Fruit fly (Drosophila melanogaster) whole organism, embryonic: ENCODE data around the gene UBL3.

ENCODE experiments used
- B-H2 ChIP-seq: fragments of 200-800 bp; sonication (Bioruptor generic); optimal IDR thresholded peaks from 2 replicates; lab custom pipeline; 2018; ENCODE audit warnings: missing biosample characterization, mild to moderate bottlenecking, missing genetic modification characterization
- Bdp1 ChIP-seq: fragments of 200-800 bp; sonication (Bioruptor generic); optimal IDR thresholded peaks from 3 replicates; lab custom pipeline; 2016; ENCODE audit warnings: missing biosample characterization, missing genetic modification characterization
- CG11398 ChIP-seq: fragments of 200-800 bp; sonication (Bioruptor generic); optimal IDR thresholded peaks from 2 replicates; lab custom pipeline; 2016; ENCODE audit warnings: missing biosample characterization, missing genetic modification characterization
- CG15073 ChIP-seq: fragments of 200-800 bp; sonication (Bioruptor generic); optimal IDR thresholded peaks from 2 replicates; lab custom pipeline; 2016; ENCODE audit warnings: missing biosample characterization, missing genetic modification characterization
- CG1602 ChIP-seq: fragments of 200-800 bp; sonication (Bioruptor generic); optimal IDR thresholded peaks from 3 replicates; lab custom pipeline; 2016; ENCODE audit warnings: missing biosample characterization, missing genetic modification characterization
- CG17361 ChIP-seq: fragments of 200-800 bp; sonication (Bioruptor generic); IDR thresholded peaks from 3 replicates; pipeline ENCODE4 v1.3.6; 2022; ENCODE audit warnings: missing biosample characterization, missing genetic modification characterization
- CG2116 ChIP-seq: fragments of 200-800 bp; sonication (Bioruptor generic); optimal IDR thresholded peaks from 3 replicates; lab custom pipeline; 2018; ENCODE audit warnings: missing biosample characterization, mild to moderate bottlenecking, missing genetic modification characterization
- CG2889 ChIP-seq: fragments of 200-800 bp; sonication (Bioruptor generic); IDR thresholded peaks from 3 replicates; pipeline ENCODE4 v1.3.6; 2022; ENCODE audit warnings: missing biosample characterization, missing genetic modification characterization
- CG31388 ChIP-seq: fragments of 200-800 bp; sonication (Bioruptor generic); optimal IDR thresholded peaks from 2 replicates; lab custom pipeline; 2016; ENCODE audit warnings: missing biosample characterization, missing genetic modification characterization
- CG32767 ChIP-seq: fragments of 200-800 bp; sonication (Bioruptor generic); IDR thresholded peaks from 2 replicates; pipeline ENCODE4 v1.3.6; 2022; ENCODE audit warnings: missing biosample characterization, missing genetic modification characterization
- CG3995 ChIP-seq: fragments of 200-800 bp; sonication (Bioruptor generic); optimal IDR thresholded peaks from 3 replicates; lab custom pipeline; 2016; ENCODE audit warnings: missing biosample characterization, missing genetic modification characterization
- CG43689 ChIP-seq: fragments of 200-800 bp; sonication (Bioruptor generic); IDR thresholded peaks from 2 replicates; pipeline ENCODE4 v1.3.6; 2022; ENCODE audit warnings: missing biosample characterization, missing genetic modification characterization
- CG4730 ChIP-seq: fragments of 200-800 bp; sonication (Bioruptor generic); IDR thresholded peaks from 2 replicates; pipeline ENCODE4 v1.3.6; 2022; ENCODE audit warnings: missing biosample characterization, missing genetic modification characterization
- CG5245 ChIP-seq: fragments of 200-800 bp; sonication (Bioruptor generic); optimal IDR thresholded peaks from 3 replicates; lab custom pipeline; 2016; ENCODE audit warnings: missing biosample characterization, missing genetic modification characterization
- CG6765 ChIP-seq: fragments of 200-800 bp; sonication (Bioruptor generic); optimal IDR thresholded peaks from 3 replicates; lab custom pipeline; 2017; ENCODE audit warnings: missing biosample characterization, mild to moderate bottlenecking, missing genetic modification characterization
- CG7987 ChIP-seq: fragments of 200-800 bp; sonication (Bioruptor generic); optimal IDR thresholded peaks from 2 replicates; lab custom pipeline; 2018; ENCODE audit warnings: missing biosample characterization, mild to moderate bottlenecking, missing genetic modification characterization, moderate library complexity
- CG8924 ChIP-seq: fragments of 200-800 bp; optimal IDR thresholded peaks from 3 replicates; lab custom pipeline; 2019; ENCODE audit warnings: missing biosample characterization, mild to moderate bottlenecking, missing genetic modification characterization, moderate library complexity
- CG9876 ChIP-seq: fragments of 200-800 bp; sonication (Bioruptor generic); optimal IDR thresholded peaks from 2 replicates; lab custom pipeline; 2016; ENCODE audit warnings: missing biosample characterization, missing genetic modification characterization
- D ChIP-seq, 2 experiments: fragments of 200-800 bp in 1 of 2; fragments of >200 bp in 1 of 2; sonication (Bioruptor generic) in 1 of 2; optimal IDR thresholded peaks; 2 replicates in 1 of 2; 3 replicates in 1 of 2; lab custom pipeline; 2017; ENCODE audit warnings: mild to moderate bottlenecking in 1 of 2, missing biosample characterization in 1 of 2, missing genetic modification characterization in 1 of 2, missing genetic modification reagents in 1 of 2
- E2f1 ChIP-seq: fragments of 200-800 bp; sonication (Bioruptor generic); IDR thresholded peaks from 2 replicates; pipeline ENCODE4 v1.3.6; 2022; ENCODE audit warnings: missing biosample characterization, missing genetic modification characterization
- Hey ChIP-seq: fragments of 200-800 bp; sonication (Bioruptor generic); optimal IDR thresholded peaks from 3 replicates; lab custom pipeline; 2018; ENCODE audit warnings: missing biosample characterization, mild to moderate bottlenecking, missing genetic modification characterization
- Hmx ChIP-seq: fragments of 200-800 bp; sonication (Bioruptor generic); optimal IDR thresholded peaks from 2 replicates; lab custom pipeline; 2016; ENCODE audit warnings: missing biosample characterization, missing genetic modification characterization
- Hr3 ChIP-seq: fragments of 200-800 bp; sonication (Bioruptor generic); optimal IDR thresholded peaks from 3 replicates; lab custom pipeline; 2016; ENCODE audit warnings: missing biosample characterization, missing genetic modification characterization
- Lpt ChIP-seq: fragments of >200 bp; optimal IDR thresholded peaks from 2 replicates; lab custom pipeline; 2018; ENCODE audit warnings: missing biosample characterization, missing genetic modification characterization
- MTF-1 ChIP-seq: fragments of 200-800 bp; sonication (Bioruptor generic); optimal IDR thresholded peaks from 2 replicates; lab custom pipeline; 2018; ENCODE audit warnings: missing biosample characterization, mild to moderate bottlenecking, missing genetic modification characterization, borderline replicate concordance
- Med ChIP-seq: fragments of 200-800 bp; sonication (Bioruptor generic); peaks from one replicate; lab custom pipeline; 2016; ENCODE audit warnings: missing biosample characterization, missing genetic modification characterization, mild to moderate bottlenecking, inconsistent platforms, moderate library complexity
- Oaz ChIP-seq: fragments of 200-800 bp; sonication (Bioruptor generic); IDR thresholded peaks from 2 replicates; pipeline ENCODE4 v1.3.6; 2022; ENCODE audit warnings: missing biosample characterization, missing genetic modification characterization
- PHDP ChIP-seq: fragments of 200-800 bp; sonication (Bioruptor generic); optimal IDR thresholded peaks from 3 replicates; lab custom pipeline; 2018; ENCODE audit warnings: missing biosample characterization, mild to moderate bottlenecking, missing genetic modification characterization, moderate library complexity
- Scr ChIP-seq: fragments of 200-800 bp; sonication (Bioruptor generic); IDR thresholded peaks from 2 replicates; pipeline ENCODE4 v1.3.6; 2022; ENCODE audit warnings: missing biosample characterization, missing genetic modification characterization; ENCODE audit not compliant: partially characterized antibody
- Sin3A ChIP-seq: fragments of >200 bp; optimal IDR thresholded peaks from 2 replicates; lab custom pipeline; 2018
- Six4 ChIP-seq: fragments of 200-800 bp; sonication (Bioruptor generic); optimal IDR thresholded peaks from 2 replicates; lab custom pipeline; 2016; ENCODE audit warnings: missing biosample characterization, missing genetic modification characterization
- ase ChIP-seq: fragments of 200-800 bp; sonication (Bioruptor generic); IDR thresholded peaks from 3 replicates; pipeline ENCODE4 v1.3.6; 2022; ENCODE audit warnings: missing biosample characterization, missing genetic modification characterization
- bcd ChIP-seq: fragments of 200-800 bp; sonication (Bioruptor generic); optimal IDR thresholded peaks from 2 replicates; lab custom pipeline; 2017; ENCODE audit warnings: missing biosample characterization, mild to moderate bottlenecking, missing genetic modification characterization
- caup ChIP-seq: fragments of 200-800 bp; sonication (Bioruptor generic); optimal IDR thresholded peaks from 3 replicates; lab custom pipeline; 2017; ENCODE audit warnings: missing biosample characterization, mild to moderate bottlenecking, missing genetic modification characterization, moderate library complexity; ENCODE audit not compliant: severe bottlenecking
- dm ChIP-seq: fragments of 200-800 bp; sonication (Bioruptor generic); optimal IDR thresholded peaks from 3 replicates; lab custom pipeline; 2016; ENCODE audit warnings: missing biosample characterization, missing genetic modification characterization
- emc ChIP-seq: fragments of 200-800 bp; sonication (Bioruptor generic); optimal IDR thresholded peaks from 2 replicates; lab custom pipeline; 2016; ENCODE audit warnings: missing biosample characterization, missing genetic modification characterization
- ewg ChIP-seq: fragments of 200-800 bp; sonication (Bioruptor generic); optimal IDR thresholded peaks from 3 replicates; lab custom pipeline; 2017; ENCODE audit warnings: mild to moderate bottlenecking, missing biosample characterization, missing genetic modification reagents, missing genetic modification characterization
- fd3F ChIP-seq: fragments of 200-800 bp; sonication (Bioruptor generic); optimal IDR thresholded peaks from 2 replicates; lab custom pipeline; 2018; ENCODE audit warnings: missing biosample characterization, mild to moderate bottlenecking, missing genetic modification characterization, moderate library complexity
- gt ChIP-seq: fragments of 200-800 bp; sonication (Bioruptor generic); IDR thresholded peaks from 2 replicates; pipeline ENCODE4 v1.3.6; 2022; ENCODE audit warnings: missing biosample characterization, missing genetic modification characterization
- insv ChIP-seq, 2 experiments: fragments of 200-800 bp; sonication (Bioruptor generic); optimal IDR thresholded peaks; 3 replicates each; lab custom pipeline; 2016 to 2018; ENCODE audit warnings: missing biosample characterization in 2 of 2, missing genetic modification characterization in 2 of 2
- kah ChIP-seq: fragments of 200-800 bp; sonication (Bioruptor generic); optimal IDR thresholded peaks from 2 replicates; lab custom pipeline; 2018; ENCODE audit warnings: missing biosample characterization, mild to moderate bottlenecking, missing genetic modification characterization
- lmd ChIP-seq: fragments of 200-800 bp; sonication (Bioruptor generic); IDR thresholded peaks from 2 replicates; pipeline ENCODE4 v1.3.6; 2022; ENCODE audit warnings: missing biosample characterization, missing genetic modification characterization
- nau ChIP-seq: fragments of 200-800 bp; sonication (Bioruptor generic); optimal IDR thresholded peaks from 3 replicates; lab custom pipeline; 2017; ENCODE audit warnings: missing biosample characterization, mild to moderate bottlenecking, missing genetic modification characterization, missing genetic modification reagents
- nerfin-2 ChIP-seq: fragments of 200-800 bp; sonication (Bioruptor generic); IDR thresholded peaks from 2 replicates; pipeline ENCODE4 v1.3.6; 2022; ENCODE audit warnings: missing biosample characterization, missing genetic modification characterization; ENCODE audit not compliant: partially characterized antibody
- oc ChIP-seq: fragments of 200-800 bp; sonication (Bioruptor generic); optimal IDR thresholded peaks from 2 replicates; lab custom pipeline; 2018; ENCODE audit warnings: missing biosample characterization, mild to moderate bottlenecking, missing genetic modification characterization, moderate library complexity
- phol ChIP-seq: fragments of 200-800 bp; sonication (Bioruptor generic); optimal IDR thresholded peaks from 3 replicates; lab custom pipeline; 2018; ENCODE audit warnings: missing biosample characterization, mild to moderate bottlenecking, missing genetic modification characterization, moderate library complexity
- pzg ChIP-seq: fragments of 200-800 bp; sonication (Bioruptor generic); optimal IDR thresholded peaks from 3 replicates; lab custom pipeline; 2018; ENCODE audit warnings: missing biosample characterization, mild to moderate bottlenecking, missing genetic modification characterization, moderate library complexity
- shn ChIP-seq: fragments of 200-800 bp; sonication (Bioruptor generic); optimal IDR thresholded peaks from 3 replicates; lab custom pipeline; 2016; ENCODE audit warnings: missing biosample characterization, missing genetic modification characterization
- sqz ChIP-seq: fragments of 200-800 bp; sonication (Bioruptor generic); optimal IDR thresholded peaks from 3 replicates; lab custom pipeline; 2018; ENCODE audit warnings: missing biosample characterization, mild to moderate bottlenecking, missing genetic modification characterization
- tx ChIP-seq: fragments of 200-800 bp; sonication (Bioruptor generic); optimal IDR thresholded peaks from 2 replicates; lab custom pipeline; 2016; ENCODE audit warnings: missing biosample characterization, missing genetic modification characterization
- unpg ChIP-seq: fragments of 200-800 bp; sonication (Bioruptor generic); optimal IDR thresholded peaks from 3 replicates; lab custom pipeline; 2018; ENCODE audit warnings: missing biosample characterization, mild to moderate bottlenecking, missing genetic modification characterization, moderate library complexity

UBL3 gene

DNA sequence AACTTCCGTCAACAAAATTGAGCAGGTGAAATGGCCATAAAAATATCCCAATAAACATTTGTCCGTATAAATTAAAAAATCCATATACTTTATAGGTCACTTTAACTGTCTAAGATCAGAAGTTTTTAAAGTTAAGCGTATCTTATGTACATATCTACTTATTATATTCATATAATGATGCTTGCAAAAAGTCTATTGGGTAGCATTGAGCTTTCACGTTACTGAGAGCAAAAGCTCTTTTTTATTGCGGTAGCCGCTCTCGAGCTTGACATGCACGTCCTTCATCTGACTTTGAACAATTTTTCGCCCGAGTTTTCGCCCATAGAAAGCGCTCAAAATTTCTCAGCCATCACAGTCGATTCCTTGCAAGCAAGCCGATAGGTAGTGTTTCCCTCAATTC lies 14.9 kb upstream of the UBL3 start, which contains the start of gene Gapdh2 (continued):
- TF ChIP-seq Lpt (GFP tag; lab: Kevin White, UChicago) (no peak), oc (tag; lab: Kevin White, UChicago) (peak; percentile 100), Hr3 (GFP tag; lab: Kevin White, UChicago) (peak; percentile 96), CG43689 (GFP tag; lab: Robert Waterston, UW) (peak; percentile 97), CG3995 (GFP tag; lab: Kevin White, UChicago) (peak; percentile 87), Hmx (GFP tag; lab: Kevin White, UChicago) (peak; percentile 94), tx (GFP tag; lab: Kevin White, UChicago) (peak; percentile 94), Sin3A (no peak), caup (peak; percentile 100), CG8924 (tag; lab: Kevin White, UChicago) (peak; percentile 100), insv (GFP tag; optimal IDR thresholded peaks at IDR 0.05; lab: Kevin White, UChicago) (peak; percentile 14 to 91), nau (peak; percentile 100), emc (GFP tag; lab: Kevin White, UChicago) (peak; percentile 94), Oaz (GFP tag; lab: Robert Waterston, UW) (peak; percentile 99), Med (GFP tag; lab: Kevin White, UChicago) (peak; percentile 99), MTF-1 (GFP tag; lab: Kevin White, UChicago) (peak; percentile 98), fd3F (GFP tag; lab: Kevin White, UChicago) (peak; percentile 99), nerfin-2 (GFP tag; lab: Robert Waterston, UW) (no peak), CG4730 (GFP tag; lab: Robert Waterston, UW) (peak; percentile 98), Six4 (GFP tag; lab: Kevin White, UChicago) (peak; percentile 98), CG31388 (GFP tag; lab: Kevin White, UChicago) (peak; percentile 96), pzg (GFP tag; lab: Kevin White, UChicago) (peak; percentile 48), CG17361 (GFP tag; lab: Robert Waterston, UW) (peak; percentile 99), dm (GFP tag; lab: Kevin White, UChicago) (peak; percentile 91), kah (GFP tag; lab: Kevin White, UChicago) (peak; percentile 99), CG6765 (peak; percentile 100), sqz (GFP tag; lab: Kevin White, UChicago) (peak; percentile 99), unpg (GFP tag; lab: Kevin White, UChicago) (peak; percentile 100), CG9876 (peak; percentile 78), Scr (GFP tag; lab: Robert Waterston, UW) (no peak), Bdp1 (GFP tag; lab: Kevin White, UChicago) (peak; percentile 92), CG2889 (GFP tag; lab: Robert Waterston, UW) (peak; percentile 98), gt (GFP tag; lab: Robert Waterston, UW) (no peak; the same call in none of the 2 replicates), CG2116 (GFP tag; lab: Kevin White, UChicago) (peak; percentile 88), CG15073 (GFP tag; lab: Kevin White, UChicago) (peak; percentile 84), phol (tag; lab: Kevin White, UChicago) (peak; percentile 97), D (optimal IDR thresholded peaks at IDR 0.05; lab: Kevin White, UChicago) (no peak), D (GFP tag; optimal IDR thresholded peaks at IDR 0.05; lab: Kevin White, UChicago) (peak; percentile 98), Hey (tag; lab: Kevin White, UChicago) (peak; percentile 98), CG5245 (GFP tag; lab: Kevin White, UChicago) (peak; percentile 98), shn (GFP tag; lab: Kevin White, UChicago) (peak; percentile 85), PHDP (tag; lab: Kevin White, UChicago) (peak; percentile 100), ase (GFP tag; lab: Robert Waterston, UW) (peak; percentile 99), lmd (GFP tag; lab: Robert Waterston, UW) (peak; percentile 98; the same call in 1 of the 2 replicates), B-H2 (peak; percentile 100), CG32767 (GFP tag; lab: Robert Waterston, UW) (peak; percentile 99), E2f1 (GFP tag; lab: Robert Waterston, UW) (peak; percentile 99), ewg (GFP tag; lab: Kevin White, UChicago) (peak; percentile 97), CG11398 (peak; percentile 93), CG1602 (GFP tag; lab: Kevin White, UChicago) (peak; percentile 98), CG7987 (GFP tag; lab: Kevin White, UChicago) (peak; percentile 98), bcd (peak; percentile 99)
